Worm (Caenorhabditis elegans): ENCODE results near the gene cyp-13A2.

The cyp-13A2 gene

ce11 chrII:9787395-9788152 lies at the start of gene cyp-13A2:
TSS of gene cyp-13A2 (minus strand) at chrII:9787629.
- peak; percentile 23 for TF ChIP-seq unc-62 (GFP tag; optimal IDR thresholded peaks at IDR 0.05)
- peak; percentile 44 for TF ChIP-seq elt-1 (tag; optimal IDR thresholded peaks at IDR 0.05; ENCODE audit: borderline replicate concordance, insufficient read depth)
- no peak for TF ChIP-seq snpc-4 (tag; optimal IDR thresholded peaks at IDR 0.05)
- no peak for TF ChIP-seq ham-2 (GFP tag; optimal IDR thresholded peaks at IDR 0.05)
- TF ChIP-seq pha-4 (tag; optimal IDR thresholded peaks at IDR 0.05), result no peak
- peak; percentile 52 for TF ChIP-seq unc-120 (tag; optimal IDR thresholded peaks at IDR 0.05; ENCODE audit: poor library complexity, severe bottlenecking)
- no peak for TF ChIP-seq drap-1 (GFP tag; optimal IDR thresholded peaks at IDR 0.05)
- no peak for TF ChIP-seq mab-5 (tag; optimal IDR thresholded peaks at IDR 0.05)
- TF ChIP-seq tbx-8 (GFP tag; optimal IDR thresholded peaks at IDR 0.05), result no peak

- TF ChIP-seq bed-3 (GFP tag; optimal IDR thresholded peaks at IDR 0.05), result no peak
- no peak for TF ChIP-seq sptf-1 (tag; optimal IDR thresholded peaks at IDR 0.05)
- TF ChIP-seq zip-8 (tag; optimal IDR thresholded peaks at IDR 0.05), result no peak
- TF ChIP-seq mab-5 (tag; optimal IDR thresholded peaks at IDR 0.05), result no peak
- no peak for TF ChIP-seq lin-13 (tag; optimal IDR thresholded peaks at IDR 0.05)
- TF ChIP-seq sem-2 (GFP tag; optimal IDR thresholded peaks at IDR 0.05), result no peak
- no peak for TF ChIP-seq flh-1 (GFP tag; optimal IDR thresholded peaks at IDR 0.05)
- TF ChIP-seq mls-2 (tag; optimal IDR thresholded peaks at IDR 0.05), result no peak
- no peak for TF ChIP-seq cnd-1 (tag; optimal IDR thresholded peaks at IDR 0.05)
- TF ChIP-seq pha-4 (tag; optimal IDR thresholded peaks at IDR 0.05), result no peak
- no peak for TF ChIP-seq lsy-2 (tag; optimal IDR thresholded peaks at IDR 0.05)
- TF ChIP-seq mep-1 (tag; optimal IDR thresholded peaks at IDR 0.05), result no peak
- no peak for TF ChIP-seq elt-1 (tag; optimal IDR thresholded peaks at IDR 0.05; ENCODE audit: borderline replicate concordance, insufficient read depth)
Observed at ce11 chrII:9835958-9836357, 48.5 kb upstream of the cyp-13A2 start.

ce11 chrII:9834921-9835320 lies 47.5 kb upstream of the cyp-13A2 start, which contains the start of gene arrd-5:
TSS of gene arrd-5 (plus strand) at chrII:9835221.
- TF ChIP-seq unc-120 (tag; optimal IDR thresholded peaks at IDR 0.05; ENCODE audit: poor library complexity, severe bottlenecking) (no peak), lin-32 (GFP tag; optimal IDR thresholded peaks at IDR 0.05) (no peak), mep-1 (tag; optimal IDR thresholded peaks at IDR 0.05) (no peak), sem-2 (GFP tag; optimal IDR thresholded peaks at IDR 0.05) (no peak)

ce11 chrII:9833855-9834254 lies 46.4 kb upstream of the cyp-13A2 start, which contains the start of gene ZK938.3:
TSS of gene ZK938.3 (minus strand) at chrII:9833955.
- TF ChIP-seq bed-3 (GFP tag; optimal IDR thresholded peaks at IDR 0.05), result no peak
- no peak for TF ChIP-seq mls-2 (tag; optimal IDR thresholded peaks at IDR 0.05)
- no peak for TF ChIP-seq ceh-39 (tag; optimal IDR thresholded peaks at IDR 0.05)
- no peak for TF ChIP-seq ceh-43 (GFP tag; optimal IDR thresholded peaks at IDR 0.05)
- TF ChIP-seq lin-13 (tag; optimal IDR thresholded peaks at IDR 0.05), result no peak
- TF ChIP-seq nhr-12 (tag; optimal IDR thresholded peaks at IDR 0.05), result no peak
- TF ChIP-seq flh-1 (GFP tag; optimal IDR thresholded peaks at IDR 0.05), result no peak
- TF ChIP-seq elt-1 (tag; optimal IDR thresholded peaks at IDR 0.05; ENCODE audit: borderline replicate concordance, insufficient read depth), result no peak
- no peak for TF ChIP-seq pha-4 (tag; optimal IDR thresholded peaks at IDR 0.05)
- no peak for TF ChIP-seq nhr-2 (tag; optimal IDR thresholded peaks at IDR 0.05)
- TF ChIP-seq mab-5 (tag; optimal IDR thresholded peaks at IDR 0.05), result no peak
- no peak for TF ChIP-seq cnd-1 (tag; optimal IDR thresholded peaks at IDR 0.05)
- TF ChIP-seq M03D4.4 (tag; optimal IDR thresholded peaks at IDR 0.05), result no peak
- TF ChIP-seq hlh-1 (tag; optimal IDR thresholded peaks at IDR 0.05), result no peak

ce11 chrII:9831033-9831432 lies 43.6 kb upstream of the cyp-13A2 start, which contains the start of gene ZK938.12:
TSS of gene ZK938.12 (plus strand) at chrII:9831333.
- TF ChIP-seq lin-32 (GFP tag; optimal IDR thresholded peaks at IDR 0.05), result no peak
- no peak for TF ChIP-seq blmp-1 (tag; optimal IDR thresholded peaks at IDR 0.05)
- TF ChIP-seq mab-5 (tag; optimal IDR thresholded peaks at IDR 0.05), result no peak
- TF ChIP-seq bed-3 (GFP tag; optimal IDR thresholded peaks at IDR 0.05), result no peak
- TF ChIP-seq nhr-76 (tag; optimal IDR thresholded peaks at IDR 0.05), result no peak
- TF ChIP-seq elt-1 (tag; optimal IDR thresholded peaks at IDR 0.05; ENCODE audit: borderline replicate concordance, insufficient read depth), result no peak

All from whole organism, mixed stage, embryonic.